Worm (Caenorhabditis elegans) whole organism, L1 larva: ENCODE measurements around the gene dhs-9.
A peak's percentile ranks its signal among the peaks of the same experiment; 100 is the strongest.

Source experiments
- C04F5.9 ChIP-seq: sonication (generic microtip); optimal IDR thresholded peaks from 2 replicates; lab custom pipeline; 2016; ENCODE audit warnings: missing genetic modification characterization, missing compliant biosample characterization
- C16A3.4 ChIP-seq: fragments of 150-350 bp; optimal IDR thresholded peaks from 2 replicates; lab custom pipeline; 2014; ENCODE audit warnings: missing biosample characterization, missing genetic modification characterization
- F16B12.6 ChIP-seq: fragments of 150-350 bp; optimal IDR thresholded peaks from 2 replicates; lab custom pipeline; 2014; ENCODE audit warnings: missing biosample characterization, missing genetic modification characterization
- alr-1 ChIP-seq: fragments of 200-800 bp; sonication (Bioruptor generic); optimal IDR thresholded peaks from 2 replicates; lab custom pipeline; 2018; ENCODE audit warnings: borderline replicate concordance, mild to moderate bottlenecking, missing genetic modification characterization, missing compliant biosample characterization
- blmp-1 ChIP-seq: fragments of 150-350 bp; optimal IDR thresholded peaks from 2 replicates; lab custom pipeline; 2014; ENCODE audit warnings: missing biosample characterization, missing genetic modification characterization
- ceh-82 ChIP-seq, 3 experiments: fragments of 150-350 bp in 1 of 3; sonication (generic microtip) in 2 of 3; optimal IDR thresholded peaks; 2 replicates each; lab custom pipeline; 2014 to 2017; ENCODE audit warnings: missing biosample characterization in 3 of 3, missing genetic modification characterization in 3 of 3
- ces-1 ChIP-seq: fragments of 150-350 bp; optimal IDR thresholded peaks from 2 replicates; lab custom pipeline; 2014; ENCODE audit warnings: missing biosample characterization, missing genetic modification reagents, missing genetic modification characterization
- efl-1 ChIP-seq, 4 experiments: fragments of 150-350 bp; optimal IDR thresholded peaks in 3 of 4; peaks in 1 of 4; 1 replicate in 1 of 4; 2 replicates in 3 of 4; lab custom pipeline; 2014; ENCODE audit warnings: missing biosample characterization in 2 of 4, missing genetic modification characterization in 2 of 4, missing genetic modification reagents in 2 of 4
- egl-27 ChIP-seq, 2 experiments: fragments of 150-350 bp in 1 of 2; sonication (generic microtip); optimal IDR thresholded peaks; 3 replicates each; lab custom pipeline; 2017 to 2018; ENCODE audit warnings: missing biosample characterization in 2 of 2, missing genetic modification characterization in 2 of 2, missing genetic modification reagents in 2 of 2
- ets-5 ChIP-seq: fragments of 200-800 bp; sonication (Bioruptor generic); IDR thresholded peaks from 2 replicates; pipeline ENCODE4 v1.3.6; 2022; ENCODE audit warnings: missing genetic modification characterization, missing compliant biosample characterization
- fos-1 ChIP-seq: fragments of 150-350 bp; optimal IDR thresholded peaks from 2 replicates; lab custom pipeline; 2014; ENCODE audit warnings: missing biosample characterization, missing genetic modification characterization
- irx-1 ChIP-seq: sonication (generic microtip); optimal IDR thresholded peaks from 2 replicates; lab custom pipeline; 2016; ENCODE audit warnings: missing genetic modification characterization, missing compliant biosample characterization
- mab-9 ChIP-seq: fragments of 200-800 bp; sonication (Bioruptor generic); IDR thresholded peaks from 2 replicates; pipeline ENCODE4 v1.3.6; 2022; ENCODE audit warnings: missing genetic modification reagents, missing genetic modification characterization, missing compliant biosample characterization
- mef-2 ChIP-seq: fragments of 150-350 bp; optimal IDR thresholded peaks from 2 replicates; lab custom pipeline; 2014; ENCODE audit warnings: missing biosample characterization, missing genetic modification characterization
- mep-1 ChIP-seq: fragments of 150-350 bp; optimal IDR thresholded peaks from 2 replicates; lab custom pipeline; 2014; ENCODE audit warnings: missing biosample characterization, missing genetic modification characterization
- nhr-11 ChIP-seq: fragments of 150-350 bp; optimal IDR thresholded peaks from 2 replicates; lab custom pipeline; 2014; ENCODE audit warnings: missing biosample characterization, missing genetic modification characterization
- nhr-19 ChIP-seq: fragments of 200-800 bp; sonication (Bioruptor generic); conservative IDR thresholded peaks from 2 replicates; pipeline ENCODE4 v1.3.6; 2022; ENCODE audit warnings: missing genetic modification characterization, missing compliant biosample characterization
- nhr-237 ChIP-seq: fragments of 150-350 bp; optimal IDR thresholded peaks from 2 replicates; lab custom pipeline; 2014; ENCODE audit warnings: missing biosample characterization, missing genetic modification characterization
- nhr-28 ChIP-seq: fragments of 150-350 bp; optimal IDR thresholded peaks from 2 replicates; lab custom pipeline; 2014; ENCODE audit warnings: missing biosample characterization, missing genetic modification characterization
- nhr-47 ChIP-seq: sonication (generic microtip); optimal IDR thresholded peaks from 2 replicates; lab custom pipeline; 2016; ENCODE audit warnings: mild to moderate bottlenecking, missing genetic modification characterization, moderate library complexity, missing compliant biosample characterization
- nhr-84 ChIP-seq: sonication (generic microtip); optimal IDR thresholded peaks from 2 replicates; lab custom pipeline; 2017; ENCODE audit warnings: missing biosample characterization, missing genetic modification characterization
- nhr-90 ChIP-seq: sonication (generic microtip); optimal IDR thresholded peaks from 2 replicates; lab custom pipeline; 2016; ENCODE audit warnings: mild to moderate bottlenecking, missing genetic modification characterization, missing compliant biosample characterization; ENCODE audit not compliant: poor library complexity
- pax-3 ChIP-seq: fragments of 200-800 bp; sonication (Bioruptor generic); optimal IDR thresholded peaks from 2 replicates; lab custom pipeline; 2018; ENCODE audit warnings: mild to moderate bottlenecking, missing genetic modification characterization, moderate library complexity, missing compliant biosample characterization
- pqm-1 ChIP-seq: sonication (generic microtip); optimal IDR thresholded peaks from 3 replicates; lab custom pipeline; 2017; ENCODE audit warnings: missing biosample characterization, missing genetic modification characterization
- rnt-1 ChIP-seq: sonication (generic microtip); optimal IDR thresholded peaks from 2 replicates; lab custom pipeline; 2016; ENCODE audit warnings: mild to moderate bottlenecking, missing genetic modification characterization, moderate library complexity, missing compliant biosample characterization
- sptf-1 ChIP-seq: fragments of 150-350 bp; optimal IDR thresholded peaks from 2 replicates; lab custom pipeline; 2014; ENCODE audit warnings: missing biosample characterization, missing genetic modification characterization
- tbx-2 ChIP-seq: sonication (generic microtip); optimal IDR thresholded peaks from 2 replicates; lab custom pipeline; 2016; ENCODE audit warnings: missing genetic modification characterization, missing compliant biosample characterization
- tlp-1 ChIP-seq: fragments of 150-350 bp; optimal IDR thresholded peaks from 2 replicates; lab custom pipeline; 2014; ENCODE audit warnings: missing biosample characterization, missing genetic modification characterization
- unc-30 ChIP-seq: sonication (generic microtip); optimal IDR thresholded peaks from 2 replicates; lab custom pipeline; 2017; ENCODE audit warnings: missing biosample characterization, missing genetic modification characterization
- unc-62 ChIP-seq: fragments of 150-350 bp; optimal IDR thresholded peaks from 2 replicates; lab custom pipeline; 2014; ENCODE audit warnings: missing biosample characterization, missing genetic modification reagents, missing genetic modification characterization
- unc-86 ChIP-seq: sonication (generic microtip); optimal IDR thresholded peaks from 2 replicates; lab custom pipeline; 2016; ENCODE audit warnings: missing genetic modification characterization, missing compliant biosample characterization
- vab-15 ChIP-seq: sonication (generic microtip); optimal IDR thresholded peaks from 2 replicates; lab custom pipeline; 2017; ENCODE audit warnings: missing genotype, mild to moderate bottlenecking, missing genetic modification characterization, missing compliant biosample characterization

dhs-9 gene

DNA sequence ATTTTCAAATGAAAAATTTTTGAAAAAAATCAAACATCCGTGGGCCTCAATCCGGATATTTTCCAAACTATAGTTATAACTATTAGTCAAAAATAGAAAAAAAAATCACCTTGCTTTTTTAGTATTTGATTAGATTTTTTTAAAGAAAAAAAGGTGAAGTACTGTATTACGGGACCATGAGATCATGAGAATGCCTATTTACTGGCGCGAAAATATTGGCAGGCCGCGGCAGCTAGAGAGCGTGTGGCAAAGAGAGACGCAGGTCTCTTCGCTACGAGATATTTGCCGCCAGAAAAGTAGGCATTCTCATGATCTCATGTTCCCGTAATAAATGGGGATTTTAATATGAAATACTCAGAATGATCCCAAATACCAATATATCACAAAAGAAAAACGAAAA, 37.2 kb upstream of the dhs-9 start:
- TF ChIP-seq pqm-1, result no peak
- TF ChIP-seq pax-3 (tag; lab: Kevin White, UChicago), result no peak
- no peak for TF ChIP-seq nhr-90 (tag; lab: Kevin White, UChicago)
- TF ChIP-seq ets-5 (GFP tag; lab: Robert Waterston, UW), result no peak

DNA sequence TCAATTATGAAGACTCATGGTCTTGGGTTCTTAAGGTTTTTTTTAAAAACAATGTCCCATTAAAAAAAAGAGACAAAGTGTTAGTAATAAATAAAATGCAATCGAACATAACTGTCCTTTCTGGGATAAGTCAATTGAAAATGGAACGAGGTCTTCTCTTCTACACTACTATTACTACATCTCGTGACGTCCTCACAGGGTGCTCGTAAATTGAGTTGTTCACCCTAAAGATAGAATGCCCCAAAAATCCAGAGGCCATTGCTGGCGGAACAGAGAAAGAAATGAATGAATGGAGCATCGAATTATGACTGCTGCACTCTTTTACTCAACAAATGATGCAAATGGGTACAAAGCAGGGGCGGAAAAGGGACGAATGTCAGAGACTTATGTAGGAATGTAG, 34.6 kb upstream of the dhs-9 start:
- TF ChIP-seq efl-1 (optimal IDR thresholded peaks at IDR 0.05; lab: Kevin White, UChicago) (no peak), efl-1 (GFP tag; optimal IDR thresholded peaks at IDR 0.05 in 1 of 2; lab: Kevin White, UChicago) (peak in 1 of 2 experiments; percentile 1), irx-1 (tag; lab: Kevin White, UChicago) (no peak)

DNA sequence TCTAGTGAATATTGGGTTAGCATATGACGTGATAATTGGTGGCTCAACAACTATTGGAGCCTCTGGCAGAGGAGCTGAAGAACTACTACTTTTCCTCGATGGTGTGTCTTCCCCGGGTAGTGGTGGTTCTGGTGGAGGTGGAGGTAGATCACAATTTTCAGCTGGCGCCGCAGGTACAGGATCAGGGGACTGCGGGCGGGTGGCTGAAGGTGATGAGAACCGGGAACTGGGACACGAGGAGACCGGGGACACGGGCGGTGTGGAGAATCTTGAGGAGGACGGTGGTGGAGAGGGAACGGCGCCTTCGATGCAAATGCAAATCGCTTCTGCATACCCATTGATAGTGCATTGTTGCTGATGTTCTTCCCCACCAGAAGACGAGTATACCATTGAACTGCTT, 27.9 kb upstream of the dhs-9 start:
- TF ChIP-seq alr-1 (no peak), efl-1 (optimal IDR thresholded peaks at IDR 0.05; lab: Kevin White, UChicago) (no peak), efl-1 (GFP tag; optimal IDR thresholded peaks at IDR 0.05 in 1 of 2; lab: Kevin White, UChicago) (peak in 1 of 2 experiments; percentile 62), fos-1 (tag; lab: Kevin White, UChicago) (no peak)

DNA sequence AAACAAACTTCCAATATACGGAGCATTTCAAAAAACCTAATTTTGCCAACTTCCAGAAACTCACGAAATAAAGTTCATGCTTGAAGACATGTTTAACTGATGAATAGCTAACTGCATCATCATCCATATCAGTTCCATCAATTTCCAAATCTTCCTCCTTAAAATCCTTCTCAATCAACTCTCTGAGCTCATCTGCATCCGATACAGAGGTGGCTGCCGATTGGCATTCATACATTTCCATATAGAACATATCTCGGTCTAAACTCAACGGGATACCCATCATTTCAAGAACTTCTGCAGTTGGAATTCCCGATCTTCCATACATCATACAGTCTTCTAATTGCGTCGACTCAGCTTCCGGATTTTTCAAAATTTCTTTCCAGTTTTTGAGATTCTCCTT, 21.5 kb upstream of the dhs-9 start:
- TF ChIP-seq nhr-237 (no peak), egl-27 (tag; optimal IDR thresholded peaks at IDR 0.05; lab: Kevin White, UChicago) (no peak), ceh-82 (tag; optimal IDR thresholded peaks at IDR 0.05; lab: Kevin White, UChicago) (no peak), nhr-19 (GFP tag; lab: Robert Waterston, UW) (no peak), unc-62 (GFP tag; lab: Kevin White, UChicago) (no peak), tbx-2 (tag; lab: Kevin White, UChicago) (no peak), mef-2 (no peak), unc-86 (tag; lab: Kevin White, UChicago) (no peak), nhr-84 (tag; lab: Kevin White, UChicago) (no peak)

DNA sequence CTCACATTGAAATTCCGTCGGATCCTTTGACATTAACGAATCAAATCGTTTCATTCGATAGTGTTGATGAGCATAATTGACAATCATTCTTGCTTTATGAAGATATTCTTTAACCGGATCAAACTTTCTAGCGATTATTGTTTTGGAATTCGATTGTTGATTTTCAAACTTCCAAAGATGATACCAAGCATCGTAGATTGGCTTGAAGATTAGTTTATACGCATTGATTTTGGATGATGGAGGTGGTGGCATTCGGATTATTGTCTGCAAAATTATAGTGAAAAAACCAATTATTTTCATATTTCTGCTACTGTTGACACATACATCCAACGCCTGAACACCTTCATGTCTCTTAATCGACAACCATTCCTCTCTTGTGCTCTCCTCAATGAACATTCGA, 20.3 kb upstream of the dhs-9 start:
- TF ChIP-seq ces-1 (GFP tag; lab: Kevin White, UChicago) (no peak), alr-1 (no peak), nhr-11 (tag; lab: Kevin White, UChicago) (no peak), mab-9 (GFP tag; lab: Robert Waterston, UW) (no peak), vab-15 (tag; lab: Kevin White, UChicago) (no peak), rnt-1 (tag; lab: Kevin White, UChicago) (no peak), fos-1 (tag; lab: Kevin White, UChicago) (no peak), mep-1 (tag; lab: Kevin White, UChicago) (no peak)

DNA sequence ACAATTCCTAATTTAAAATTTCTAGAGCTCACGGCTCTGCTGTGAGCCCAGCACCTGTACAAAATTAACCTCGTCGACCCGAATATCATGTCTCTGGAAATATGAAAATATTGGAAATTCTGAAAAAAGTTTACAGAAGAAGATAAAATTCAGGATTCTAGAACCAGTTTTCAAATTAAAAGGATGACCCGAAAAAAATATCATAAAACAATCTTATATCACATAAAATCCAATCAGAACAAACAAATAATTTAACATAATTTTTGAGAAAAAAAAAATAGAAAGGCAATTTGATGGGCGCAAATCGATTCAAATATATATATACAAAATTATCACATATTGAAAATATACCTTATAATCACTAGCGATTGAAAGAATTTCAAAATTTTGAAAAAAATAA, 17.5 kb upstream of the dhs-9 start, which contains the start of gene Y32H12A.7:
Gene Y32H12A.7 (minus strand): TSS at position 101 of the 400 bp plus-strand sequence.
- TF ChIP-seq blmp-1 (tag; lab: Kevin White, UChicago) (no peak), nhr-28 (no peak), unc-30 (tag; lab: Kevin White, UChicago) (no peak), unc-86 (tag; lab: Kevin White, UChicago) (no peak), sptf-1 (tag; lab: Kevin White, UChicago) (no peak), mef-2 (no peak), mep-1 (tag; lab: Kevin White, UChicago) (no peak), nhr-47 (tag; lab: Kevin White, UChicago) (no peak), tlp-1 (tag; lab: Kevin White, UChicago) (no peak), C04F5.9 (tag; lab: Kevin White, UChicago) (no peak), mab-9 (GFP tag; lab: Robert Waterston, UW) (no peak), F16B12.6 (no peak), egl-27 (tag; optimal IDR thresholded peaks at IDR 0.05; lab: Kevin White, UChicago) (no peak), C16A3.4 (tag; lab: Kevin White, UChicago) (no peak)
